Fruit fly (Drosophila melanogaster) whole organism, wandering third instar larva: ENCODE results near the gene CG14297.

ENCODE experiments used
- Abd-B ChIP-seq: fragments of >200 bp; optimal IDR thresholded peaks from 2 replicates; lab custom pipeline; 2017; ENCODE audit warnings: missing biosample characterization, missing genetic modification characterization
- CG32264 ChIP-seq: fragments of 200-800 bp; sonication (Bioruptor generic); optimal IDR thresholded peaks from 2 replicates; lab custom pipeline; 2016; ENCODE audit warnings: missing biosample characterization, missing genetic modification characterization
- CG9705 ChIP-seq: fragments of 200-800 bp; sonication (Bioruptor generic); optimal IDR thresholded peaks from 2 replicates; lab custom pipeline; 2018; ENCODE audit warnings: missing biosample characterization, mild to moderate bottlenecking, missing genetic modification characterization
- CrebA ChIP-seq: fragments of 200-800 bp; sonication (Bioruptor generic); optimal IDR thresholded peaks from 2 replicates; lab custom pipeline; 2016; ENCODE audit warnings: missing biosample characterization, mild to moderate bottlenecking, missing genetic modification characterization, borderline replicate concordance
- Dif ChIP-seq: fragments of 200-275, 200-300 bp; sonication (Bioruptor generic); optimal IDR thresholded peaks from 2 replicates; lab custom pipeline; 2018; ENCODE audit warnings: missing biosample characterization, missing genetic modification characterization; ENCODE audit not compliant: partially characterized antibody
- GATAd ChIP-seq: sonication (Bioruptor generic); optimal IDR thresholded peaks from 2 replicates; lab custom pipeline; 2016; ENCODE audit warnings: missing biosample characterization, missing genetic modification characterization
- HLH106 ChIP-seq: fragments of 200-800 bp; optimal IDR thresholded peaks from 3 replicates; lab custom pipeline; 2019; ENCODE audit warnings: missing biosample characterization, mild to moderate bottlenecking, missing genetic modification characterization, moderate library complexity
- Hnf4 ChIP-seq: fragments of 200-800 bp; sonication (Bioruptor generic); optimal IDR thresholded peaks from 2 replicates; lab custom pipeline; 2016; ENCODE audit warnings: missing biosample characterization, mild to moderate bottlenecking, missing genetic modification characterization
- Hr78 ChIP-seq: fragments of >200 bp; optimal IDR thresholded peaks from 2 replicates; lab custom pipeline; 2017; ENCODE audit warnings: missing biosample characterization, missing genetic modification characterization
- Hr83 ChIP-seq: fragments of 200-300 bp; sonication (Bioruptor generic); optimal IDR thresholded peaks from 2 replicates; lab custom pipeline; 2016; ENCODE audit warnings: missing biosample characterization, mild to moderate bottlenecking, missing genetic modification characterization, moderate library complexity; ENCODE audit not compliant: poor library complexity, severe bottlenecking
- Jra ChIP-seq: sonication (Bioruptor generic); optimal IDR thresholded peaks from 2 replicates; lab custom pipeline; 2016; ENCODE audit warnings: missing biosample characterization, missing genetic modification characterization
- Mio ChIP-seq: sonication (Bioruptor generic); optimal IDR thresholded peaks from 2 replicates; lab custom pipeline; 2016; ENCODE audit warnings: missing biosample characterization, missing genetic modification characterization
- Myc ChIP-seq: fragments of >200 bp; optimal IDR thresholded peaks from 2 replicates; lab custom pipeline; 2017
- N ChIP-seq: fragments of >200 bp; optimal IDR thresholded peaks from 2 replicates; lab custom pipeline; 2018; ENCODE audit warnings: missing biosample characterization, missing external identifiers, missing genetic modification characterization
- OdsH ChIP-seq: fragments of 200-800 bp; sonication (Bioruptor generic); optimal IDR thresholded peaks from 2 replicates; lab custom pipeline; 2016; ENCODE audit warnings: missing biosample characterization, mild to moderate bottlenecking, missing genetic modification characterization
- Rel ChIP-seq, 2 experiments: fragments of 200-800 bp; sonication (Bioruptor generic) in 1 of 2; optimal IDR thresholded peaks; 2 replicates in 1 of 2; 3 replicates in 1 of 2; lab custom pipeline; 2016 to 2019; ENCODE audit warnings: mild to moderate bottlenecking in 2 of 2, missing biosample characterization in 2 of 2, missing genetic modification characterization in 2 of 2, moderate library complexity in 1 of 2
- Sp1 ChIP-seq: fragments of 200-800 bp; sonication (Bioruptor generic); optimal IDR thresholded peaks from 3 replicates; lab custom pipeline; 2019; ENCODE audit warnings: missing biosample characterization, mild to moderate bottlenecking, missing genetic modification characterization, moderate library complexity
- Vsx2 ChIP-seq: fragments of 200-300, 225-300 bp; sonication (Bioruptor generic); optimal IDR thresholded peaks from 2 replicates; lab custom pipeline; 2018; ENCODE audit warnings: missing biosample characterization, missing genetic modification characterization; ENCODE audit not compliant: partially characterized antibody
- br ChIP-seq: fragments of 200-800 bp; sonication (Bioruptor generic); optimal IDR thresholded peaks from 2 replicates; lab custom pipeline; 2016; ENCODE audit warnings: missing biosample characterization, missing genetic modification characterization
- brk ChIP-seq: fragments of 200-800 bp; sonication (Bioruptor generic); optimal IDR thresholded peaks from 2 replicates; lab custom pipeline; 2016; ENCODE audit warnings: missing biosample characterization, mild to moderate bottlenecking, missing genetic modification characterization
- dl ChIP-seq, 2 experiments: fragments of 175-275, 200-275 bp in 1 of 2; fragments of 200-275 bp in 1 of 2; sonication (Bioruptor generic); optimal IDR thresholded peaks; lab custom pipeline; 2018; ENCODE audit warnings: mild to moderate bottlenecking in 2 of 2, missing biosample characterization in 2 of 2, missing genetic modification characterization in 2 of 2, moderate library complexity in 2 of 2; ENCODE audit not compliant: partially characterized antibody in 2 of 2, insufficient read depth in 1 of 2
- dmrt93B ChIP-seq: fragments of 200-800 bp; sonication (Bioruptor generic); optimal IDR thresholded peaks from 2 replicates; lab custom pipeline; 2018; ENCODE audit warnings: missing biosample characterization, mild to moderate bottlenecking, missing genetic modification characterization
- dsf ChIP-seq: sonication (Bioruptor generic); optimal IDR thresholded peaks from 2 replicates; lab custom pipeline; 2016; ENCODE audit warnings: missing biosample characterization, missing genetic modification characterization, borderline replicate concordance
- ey ChIP-seq: fragments of 200-800 bp; sonication (Bioruptor generic); optimal IDR thresholded peaks from 2 replicates; lab custom pipeline; 2016; ENCODE audit warnings: missing biosample characterization, missing genetic modification characterization
- foxo ChIP-seq, 2 experiments: fragments of 200-800 bp; sonication (Bioruptor generic); optimal IDR thresholded peaks; 2 replicates in 1 of 2; 3 replicates in 1 of 2; lab custom pipeline; 2016 to 2017; ENCODE audit warnings: missing biosample characterization in 2 of 2, missing genetic modification characterization in 2 of 2
- h ChIP-seq: fragments of 200-800 bp; sonication (Bioruptor generic); optimal IDR thresholded peaks from 3 replicates; lab custom pipeline; 2016; ENCODE audit warnings: missing biosample characterization, mild to moderate bottlenecking, missing genetic modification characterization
- jim ChIP-seq: fragments of 175-275, 200-325 bp; sonication (Bioruptor generic); optimal IDR thresholded peaks from 2 replicates; lab custom pipeline; 2016; ENCODE audit warnings: missing biosample characterization, mild to moderate bottlenecking, missing genetic modification characterization
- lola ChIP-seq: fragments of >200 bp; optimal IDR thresholded peaks from 2 replicates; lab custom pipeline; 2017; ENCODE audit warnings: missing biosample characterization, missing genetic modification characterization
- pan ChIP-seq: fragments of >200 bp; optimal IDR thresholded peaks from 2 replicates; lab custom pipeline; 2017
- psq ChIP-seq: fragments of 200-800 bp; sonication (Bioruptor generic); optimal IDR thresholded peaks from 3 replicates; lab custom pipeline; 2017; ENCODE audit warnings: missing biosample characterization, mild to moderate bottlenecking, missing genetic modification characterization, moderate library complexity
- rgr ChIP-seq: fragments of 200-800 bp; sonication (Bioruptor generic); optimal IDR thresholded peaks from 3 replicates; lab custom pipeline; 2016; ENCODE audit warnings: missing biosample characterization, mild to moderate bottlenecking, missing genetic modification characterization
- sage ChIP-seq: fragments of 200-800 bp; sonication (Bioruptor generic); optimal IDR thresholded peaks from 2 replicates; lab custom pipeline; 2016; ENCODE audit warnings: missing biosample characterization, mild to moderate bottlenecking, missing genetic modification characterization
- sv ChIP-seq: fragments of 200-800 bp; sonication (Bioruptor generic); optimal IDR thresholded peaks from 3 replicates; lab custom pipeline; 2016; ENCODE audit warnings: missing biosample characterization, missing genetic modification characterization
- tai ChIP-seq: sonication (Bioruptor generic); optimal IDR thresholded peaks from 2 replicates; lab custom pipeline; 2016; ENCODE audit warnings: missing biosample characterization, missing genetic modification characterization
- usp ChIP-seq: fragments of >200 bp; optimal IDR thresholded peaks from 2 replicates; lab custom pipeline; 2017; ENCODE audit warnings: missing biosample characterization, missing genetic modification characterization
- woc ChIP-seq: sonication (Bioruptor generic); optimal IDR thresholded peaks from 2 replicates; lab custom pipeline; 2016; ENCODE audit warnings: missing biosample characterization, mild to moderate bottlenecking, missing genetic modification characterization

Gene CG14297

dm6 chr3R:18897821-18898220 is at the start of gene CG14297:
Gene CG14297 (plus strand): TSS chr3R:18898121.
- TF ChIP-seq sage (GFP tag; lab: Kevin White, UChicago) (no peak), Dif (GFP tag; lab: Kevin White, UChicago) (no peak), sv (GFP tag; lab: Kevin White, UChicago) (no peak), Vsx2 (GFP tag; lab: Kevin White, UChicago) (no peak), rgr (no peak)

dm6 chr3R:18849148-18849547 is 48.8 kb upstream of the CG14297 start, which contains the start of gene Octalpha2R:
Gene Octalpha2R (minus strand): TSS chr3R:18849224.
- TF ChIP-seq dsf (GFP tag; lab: Kevin White, UChicago) (no peak), dl (GFP tag; optimal IDR thresholded peaks at IDR 0.05; lab: Kevin White, UChicago; ENCODE audit: insufficient read depth in 1 of 2, partially characterized antibody in 2 of 2) (peak in 1 of 2 experiments; percentile 43), Dif (GFP tag; lab: Kevin White, UChicago) (peak; percentile 1)

dm6 chr3R:18851698-18852097 is 46.2 kb upstream of the CG14297 start, which contains the start of gene CG31226:
Gene CG31226 (minus strand): TSS chr3R:18851798.
- TF ChIP-seq Hnf4 (GFP tag; lab: Kevin White, UChicago): no peak
- no peak for TF ChIP-seq Jra (GFP tag; lab: Kevin White, UChicago)
- TF ChIP-seq usp (GFP tag; lab: Kevin White, UChicago): no peak
- no peak for TF ChIP-seq foxo (GFP tag; optimal IDR thresholded peaks at IDR 0.05; lab: Kevin White, UChicago)
- TF ChIP-seq sv (GFP tag; lab: Kevin White, UChicago): no peak
- TF ChIP-seq Mio: no peak
- TF ChIP-seq N: no peak
- TF ChIP-seq rgr: no peak
- no peak for TF ChIP-seq CG32264 (GFP tag; lab: Kevin White, UChicago)
- no peak for TF ChIP-seq Sp1 (GFP tag; lab: Kevin White, UChicago)
- TF ChIP-seq dmrt93B (GFP tag; lab: Kevin White, UChicago): no peak
- TF ChIP-seq HLH106 (tag; lab: Kevin White, UChicago): no peak
- no peak for TF ChIP-seq Hr83
- no peak for TF ChIP-seq lola (GFP tag; lab: Kevin White, UChicago)
- TF ChIP-seq GATAd (GFP tag; lab: Kevin White, UChicago): no peak
- no peak for TF ChIP-seq Abd-B (GFP tag; lab: Kevin White, UChicago)
- no peak for TF ChIP-seq CG9705 (GFP tag; lab: Kevin White, UChicago)
- no peak for TF ChIP-seq pan (lab: Kevin White, UChicago)
- no peak for TF ChIP-seq jim

- no peak for TF ChIP-seq tai (GFP tag; lab: Kevin White, UChicago)
- TF ChIP-seq psq (GFP tag; lab: Kevin White, UChicago): no peak
- TF ChIP-seq foxo (GFP tag; optimal IDR thresholded peaks at IDR 0.05; lab: Kevin White, UChicago): no peak
- no peak for TF ChIP-seq lola (GFP tag; lab: Kevin White, UChicago)
- TF ChIP-seq OdsH (GFP tag; lab: Kevin White, UChicago): no peak
- TF ChIP-seq N: no peak
- TF ChIP-seq dsf (GFP tag; lab: Kevin White, UChicago): no peak
- TF ChIP-seq Myc (lab: Kevin White, UChicago): no peak
- TF ChIP-seq Abd-B (GFP tag; lab: Kevin White, UChicago): no peak
- no peak for TF ChIP-seq Hr78 (GFP tag; lab: Kevin White, UChicago)
- TF ChIP-seq Dif (GFP tag; lab: Kevin White, UChicago): no peak
- TF ChIP-seq brk (GFP tag; lab: Kevin White, UChicago): no peak
These were observed 22.7 kb upstream of the CG14297 start, which contains the start of gene CG14298 for dm6 chr3R:18875228-18875627. Gene CG14298 (plus strand): TSS chr3R:18875528.

- TF ChIP-seq Hnf4 (GFP tag; lab: Kevin White, UChicago) (no peak), GATAd (GFP tag; lab: Kevin White, UChicago) (no peak), Hr78 (GFP tag; lab: Kevin White, UChicago) (no peak), foxo (GFP tag; optimal IDR thresholded peaks at IDR 0.05; lab: Kevin White, UChicago) (peak in 1 of 2 experiments; percentile 39), ey (GFP tag; lab: Kevin White, UChicago) (no peak), jim (no peak), lola (GFP tag; lab: Kevin White, UChicago) (no peak), h (GFP tag; lab: Kevin White, UChicago) (peak; percentile 45), CG32264 (GFP tag; lab: Kevin White, UChicago) (no peak), usp (GFP tag; lab: Kevin White, UChicago) (no peak), dl (GFP tag; optimal IDR thresholded peaks at IDR 0.05; lab: Kevin White, UChicago; ENCODE audit: insufficient read depth in 1 of 2, partially characterized antibody in 2 of 2) (no peak), Dif (GFP tag; lab: Kevin White, UChicago) (no peak), OdsH (GFP tag; lab: Kevin White, UChicago) (no peak), Rel (GFP tag; optimal IDR thresholded peaks at IDR 0.05; lab: Kevin White, UChicago) (no peak), Rel (tag; optimal IDR thresholded peaks at IDR 0.05; lab: Kevin White, UChicago) (peak; percentile 32), tai (GFP tag; lab: Kevin White, UChicago) (no peak), brk (GFP tag; lab: Kevin White, UChicago) (no peak), woc (GFP tag; lab: Kevin White, UChicago) (no peak), CrebA (GFP tag; lab: Kevin White, UChicago) (no peak), br (no peak), Abd-B (GFP tag; lab: Kevin White, UChicago) (no peak), HLH106 (tag; lab: Kevin White, UChicago) (peak; percentile 75), Jra (GFP tag; lab: Kevin White, UChicago) (no peak), rgr (no peak)
- TF ChIP-seq, all 38 proteins: peak for 4
These were observed 2.7 kb upstream of the CG14297 start for dm6 chr3R:18895227-18895626.
